Worm (Caenorhabditis elegans) whole organism, L3 larva: ENCODE data around the gene jmjd-3.3.

ENCODE experiments used
- aly-2 ChIP-seq: fragments of 150-350 bp; optimal IDR thresholded peaks from 2 replicates; lab custom pipeline; 2014; ENCODE audit warnings: missing biosample characterization, missing genetic modification characterization
- elt-1 ChIP-seq: fragments of 150-350 bp; optimal IDR thresholded peaks from 2 replicates; lab custom pipeline; 2014; ENCODE audit warnings: missing biosample characterization, missing genetic modification characterization
- fos-1 ChIP-seq: fragments of 150-350 bp; optimal IDR thresholded peaks from 2 replicates; lab custom pipeline; 2014; ENCODE audit warnings: missing biosample characterization, missing genetic modification characterization
- mdl-1 ChIP-seq: fragments of 150-350 bp; optimal IDR thresholded peaks from 2 replicates; lab custom pipeline; 2014; ENCODE audit warnings: missing biosample characterization, missing genetic modification characterization
- nhr-11 ChIP-seq: fragments of 150-350 bp; optimal IDR thresholded peaks from 2 replicates; lab custom pipeline; 2014; ENCODE audit warnings: missing biosample characterization, missing genetic modification characterization
- nhr-67 ChIP-seq: fragments of 150-350 bp; optimal IDR thresholded peaks from 2 replicates; lab custom pipeline; 2014; ENCODE audit warnings: missing biosample characterization, missing genetic modification characterization
- nhr-76 ChIP-seq: fragments of 150-350 bp; sonication (generic microtip); optimal IDR thresholded peaks from 5 replicates; lab custom pipeline; 2014; ENCODE audit warnings: missing biosample characterization, missing genetic modification characterization
- pha-4 ChIP-seq: fragments of 150-350 bp; optimal IDR thresholded peaks from 2 replicates; lab custom pipeline; 2014; ENCODE audit warnings: missing biosample characterization, missing genetic modification reagents, missing genetic modification characterization
- pqm-1 ChIP-seq: fragments of 150-350 bp; optimal IDR thresholded peaks from 2 replicates; lab custom pipeline; 2017; ENCODE audit warnings: missing biosample characterization, missing genetic modification characterization, inconsistent platforms
- unc-62 ChIP-seq: fragments of 150-350 bp; sonication (generic microtip); optimal IDR thresholded peaks from 4 replicates; lab custom pipeline; 2014; ENCODE audit warnings: missing biosample characterization, missing genetic modification reagents, missing genetic modification characterization
- zag-1 ChIP-seq: fragments of 150-350 bp; optimal IDR thresholded peaks from 2 replicates; lab custom pipeline; 2014; ENCODE audit warnings: missing biosample characterization, missing genetic modification characterization

DNA sequence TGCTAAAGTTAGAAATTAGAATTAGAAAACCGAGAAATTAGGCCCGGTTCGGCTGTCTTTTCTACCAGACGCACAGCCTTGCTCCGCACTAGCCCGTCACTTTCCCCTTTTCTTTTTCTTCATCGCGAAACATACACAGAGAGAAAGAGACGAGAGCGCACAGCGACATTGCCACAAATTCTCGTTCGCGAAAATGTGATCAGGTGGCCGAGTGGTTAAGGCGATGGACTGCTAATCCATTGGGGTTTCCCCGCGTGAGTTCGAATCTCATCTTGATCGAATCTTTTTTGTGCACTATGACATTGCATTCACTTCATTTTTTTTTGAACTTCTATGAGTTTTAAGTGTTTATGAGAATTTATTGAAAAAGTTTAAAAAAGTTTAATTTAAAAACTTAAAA, 6.2 kb downstream of the jmjd-3.3 start:
- no peak for TF ChIP-seq nhr-76 (tag; lab: Kevin White, UChicago)
- TF ChIP-seq elt-1 (tag; lab: Kevin White, UChicago), result no peak
- no peak for TF ChIP-seq fos-1
- no peak for TF ChIP-seq aly-2 (tag; lab: Kevin White, UChicago)
- no peak for TF ChIP-seq unc-62 (GFP tag; lab: Kevin White, UChicago)
- no peak for TF ChIP-seq nhr-67 (tag; lab: Kevin White, UChicago)
- peak; percentile 54 for TF ChIP-seq pha-4
- no peak for TF ChIP-seq nhr-11 (tag; lab: Kevin White, UChicago)
- TF ChIP-seq zag-1, result no peak
- no peak for TF ChIP-seq mdl-1
- TF ChIP-seq pqm-1 (tag; lab: Kevin White, UChicago), result no peak
